Fruit fly (Drosophila melanogaster) S2 (cell line): ENCODE measurements around the gene CG31077.

ENCODE experiments used
- CG8478 ChIP-seq: fragments of >200 bp; optimal IDR thresholded peaks from 2 replicates; lab custom pipeline; 2018
- CTCF ChIP-seq, 2 experiments: fragments of >200 bp; optimal IDR thresholded peaks; 2 replicates each; lab custom pipeline; 2018

DNA sequence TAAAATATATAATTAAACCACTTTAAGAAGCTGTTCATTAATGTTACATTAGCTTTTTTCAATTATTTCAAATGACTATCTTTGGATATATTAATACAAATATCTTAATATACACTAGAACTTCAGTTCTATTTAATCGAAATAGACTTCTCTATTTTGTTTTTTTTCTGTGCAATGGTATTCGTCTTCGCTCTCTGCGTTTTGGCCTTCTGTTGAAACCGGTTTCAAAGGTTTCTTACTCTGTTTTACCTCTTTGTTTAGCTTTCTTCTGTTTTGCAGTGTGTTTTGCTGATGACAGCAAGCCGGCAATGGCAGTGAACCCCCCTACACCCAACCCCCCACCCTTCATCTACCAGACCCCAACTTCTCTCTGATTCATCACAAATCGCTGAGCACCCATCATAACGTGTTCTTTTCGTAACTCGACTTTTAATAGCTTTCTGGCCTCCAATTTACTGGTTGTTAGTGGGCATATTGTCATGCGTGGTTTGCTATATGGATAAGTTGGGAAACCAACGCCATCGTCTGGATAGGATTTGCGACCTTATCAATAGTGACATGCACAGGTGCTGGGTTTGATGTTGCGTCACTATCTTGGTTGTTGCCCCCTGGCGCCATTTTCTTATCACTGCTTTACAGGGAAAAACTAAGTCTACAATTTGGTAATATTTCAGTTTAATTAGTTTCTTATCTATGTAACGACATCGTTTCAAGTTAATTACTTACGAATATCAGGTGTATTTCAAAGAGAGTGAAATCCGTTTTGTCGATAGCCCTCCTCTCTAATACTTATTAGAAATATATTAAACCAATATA is 30.5 kb upstream of the CG31077 start:
- TF ChIP-seq CTCF (optimal IDR thresholded peaks at IDR 0.05; lab: Kevin White, UChicago): no peak
- TF ChIP-seq CG8478 (lab: Kevin White, UChicago): no peak
